Fruit fly (Drosophila melanogaster) whole organism, embryonic: Measurements from ENCODE around the gene CG13075.
A peak's percentile ranks its signal among the peaks of the same experiment; 100 is the strongest.

Experiments
- B-H2 ChIP-seq: fragments of 200-800 bp; sonication (Bioruptor generic); optimal IDR thresholded peaks from 2 replicates; lab custom pipeline; 2018; ENCODE audit warnings: missing biosample characterization, mild to moderate bottlenecking, missing genetic modification characterization
- CG12155 ChIP-seq: fragments of 200-800 bp; sonication (Bioruptor generic); optimal IDR thresholded peaks from 3 replicates; lab custom pipeline; 2016; ENCODE audit warnings: missing biosample characterization, missing genetic modification characterization
- CG1233 ChIP-seq: fragments of 200-800 bp; sonication (Bioruptor generic); optimal IDR thresholded peaks from 4 replicates; lab custom pipeline; 2018; ENCODE audit warnings: missing biosample characterization, mild to moderate bottlenecking, missing genetic modification characterization
- CG12942 ChIP-seq: fragments of 200-800 bp; sonication (Bioruptor generic); optimal IDR thresholded peaks from 3 replicates; lab custom pipeline; 2016; ENCODE audit warnings: missing biosample characterization, missing genetic modification characterization
- CG14860 ChIP-seq: fragments of 200-800 bp; sonication (Bioruptor generic); IDR thresholded peaks from 3 replicates; pipeline ENCODE4 v1.3.6; 2022; ENCODE audit warnings: missing biosample characterization, missing genetic modification characterization; ENCODE audit not compliant: partially characterized antibody
- CG15073 ChIP-seq: fragments of 200-800 bp; sonication (Bioruptor generic); optimal IDR thresholded peaks from 2 replicates; lab custom pipeline; 2016; ENCODE audit warnings: missing biosample characterization, missing genetic modification characterization
- CG17359 ChIP-seq: fragments of 200-800 bp; sonication (Bioruptor generic); optimal IDR thresholded peaks from 3 replicates; lab custom pipeline; 2018; ENCODE audit warnings: missing biosample characterization, mild to moderate bottlenecking, missing genetic modification characterization, moderate library complexity
- CG17912 ChIP-seq: fragments of 200-800 bp; sonication (Bioruptor generic); optimal IDR thresholded peaks from 2 replicates; lab custom pipeline; 2018; ENCODE audit warnings: missing biosample characterization, mild to moderate bottlenecking, missing genetic modification characterization
- CG18011 ChIP-seq: fragments of 200-800 bp; sonication (Bioruptor generic); optimal IDR thresholded peaks from 2 replicates; lab custom pipeline; 2017; ENCODE audit warnings: missing biosample characterization, missing genetic modification characterization, mild to moderate bottlenecking, moderate library complexity, missing genotype
- CG1832 ChIP-seq: fragments of 200-800 bp; sonication (Bioruptor generic); optimal IDR thresholded peaks from 2 replicates; lab custom pipeline; 2017; ENCODE audit warnings: missing biosample characterization, mild to moderate bottlenecking, missing genetic modification characterization, inconsistent platforms
- CG2199 ChIP-seq: fragments of 200-800 bp; sonication (Bioruptor generic); IDR thresholded peaks from 3 replicates; pipeline ENCODE4 v1.3.6; 2022; ENCODE audit warnings: missing biosample characterization, missing genetic modification characterization
- CG30431 ChIP-seq: fragments of 200-800 bp; sonication (Bioruptor generic); optimal IDR thresholded peaks from 2 replicates; lab custom pipeline; 2017; ENCODE audit warnings: missing biosample characterization, missing genetic modification characterization
- CG31224 ChIP-seq: fragments of 200-800 bp; sonication (Bioruptor generic); IDR thresholded peaks from 2 replicates; pipeline ENCODE4 v1.3.6; 2022; ENCODE audit warnings: missing biosample characterization, missing genetic modification characterization
- CG31441 ChIP-seq: fragments of 200-800 bp; sonication (Bioruptor generic); IDR thresholded peaks from 2 replicates; pipeline ENCODE4 v1.3.6; 2022; ENCODE audit warnings: missing biosample characterization, missing genetic modification characterization
- CG34224 ChIP-seq: fragments of 200-800 bp; sonication (Bioruptor generic); IDR thresholded peaks from 3 replicates; pipeline ENCODE4 v1.3.6; 2022; ENCODE audit warnings: missing biosample characterization, missing genetic modification characterization; ENCODE audit not compliant: partially characterized antibody
- CG4854 ChIP-seq: fragments of 200-800 bp; sonication (Bioruptor generic); optimal IDR thresholded peaks from 2 replicates; lab custom pipeline; 2016; ENCODE audit warnings: missing biosample characterization, missing genetic modification characterization, inconsistent platforms
- CG6272 ChIP-seq: fragments of 200-800 bp; sonication (Bioruptor generic); IDR thresholded peaks from 2 replicates; pipeline ENCODE4 v1.3.6; 2022; ENCODE audit warnings: missing biosample characterization, missing genetic modification characterization
- CG7372 ChIP-seq: fragments of 200-800 bp; sonication (Bioruptor generic); IDR thresholded peaks from 2 replicates; pipeline ENCODE4 v1.3.6; 2022; ENCODE audit warnings: missing biosample characterization, missing genetic modification characterization
- CG7556 ChIP-seq: fragments of 200-800 bp; sonication (Bioruptor generic); optimal IDR thresholded peaks from 2 replicates; lab custom pipeline; 2017; ENCODE audit warnings: missing biosample characterization, mild to moderate bottlenecking, missing genetic modification characterization
- CG7839 ChIP-seq: fragments of 200-800 bp; sonication (Bioruptor generic); optimal IDR thresholded peaks from 3 replicates; lab custom pipeline; 2018; ENCODE audit warnings: missing biosample characterization, mild to moderate bottlenecking, missing genetic modification characterization, moderate library complexity
- CG9932 ChIP-seq: fragments of 200-800 bp; sonication (Bioruptor generic); IDR thresholded peaks from 2 replicates; pipeline ENCODE4 v1.3.6; 2022; ENCODE audit warnings: missing biosample characterization, missing genetic modification characterization
- Dip3 ChIP-seq: fragments of 200-800 bp; sonication (Bioruptor generic); optimal IDR thresholded peaks from 3 replicates; lab custom pipeline; 2016; ENCODE audit warnings: missing biosample characterization, missing genetic modification characterization
- Dp ChIP-seq: fragments of 200-800 bp; sonication (Bioruptor generic); optimal IDR thresholded peaks from 2 replicates; lab custom pipeline; 2018; ENCODE audit warnings: missing biosample characterization, mild to moderate bottlenecking, missing genetic modification characterization, moderate library complexity
- Drgx ChIP-seq: fragments of 200-800 bp; sonication (Bioruptor generic); IDR thresholded peaks from 2 replicates; pipeline ENCODE4 v1.3.6; 2022; ENCODE audit warnings: missing biosample characterization, missing genetic modification characterization
- H15 ChIP-seq: fragments of 200-800 bp; sonication (Bioruptor generic); IDR thresholded peaks from 3 replicates; pipeline ENCODE4 v1.3.6; 2022; ENCODE audit warnings: missing biosample characterization, missing genetic modification characterization
- HLHmδ ChIP-seq: fragments of 200-800 bp; sonication (Bioruptor generic); optimal IDR thresholded peaks from 2 replicates; lab custom pipeline; 2018; ENCODE audit warnings: missing biosample characterization, mild to moderate bottlenecking, missing genetic modification characterization, moderate library complexity
- Jarid2 ChIP-seq: fragments of 200-800 bp; sonication (Bioruptor generic); optimal IDR thresholded peaks from 3 replicates; lab custom pipeline; 2017; ENCODE audit warnings: mild to moderate bottlenecking, missing biosample characterization, missing genetic modification reagents, missing genetic modification characterization
- Mes4 ChIP-seq: fragments of 200-800 bp; sonication (Bioruptor generic); optimal IDR thresholded peaks from 2 replicates; lab custom pipeline; 2016; ENCODE audit warnings: missing biosample characterization, missing genetic modification characterization
- Myb ChIP-seq: fragments of 200-800 bp; sonication (Bioruptor generic); optimal IDR thresholded peaks from 2 replicates; lab custom pipeline; 2016; ENCODE audit warnings: missing biosample characterization, missing genetic modification characterization
- NK7.1 ChIP-seq: fragments of 200-800 bp; sonication (Bioruptor generic); optimal IDR thresholded peaks from 3 replicates; lab custom pipeline; 2016; ENCODE audit warnings: missing biosample characterization, missing genetic modification characterization
- Optix ChIP-seq: fragments of 200-800 bp; sonication (Bioruptor generic); IDR thresholded peaks from 3 replicates; pipeline ENCODE4 v1.3.6; 2022; ENCODE audit warnings: missing biosample characterization, missing genetic modification characterization
- Rfx ChIP-seq: fragments of 200-800 bp; sonication (Bioruptor generic); IDR thresholded peaks from 2 replicates; pipeline ENCODE4 v1.3.6; 2022; ENCODE audit warnings: missing biosample characterization, missing genetic modification characterization
- Sry-β ChIP-seq: fragments of 200-800 bp; sonication (Bioruptor generic); optimal IDR thresholded peaks from 2 replicates; lab custom pipeline; 2018; ENCODE audit warnings: missing biosample characterization, mild to moderate bottlenecking, missing genetic modification characterization, moderate library complexity
- TFAM ChIP-seq: fragments of 200-800 bp; sonication (Bioruptor generic); optimal IDR thresholded peaks from 2 replicates; lab custom pipeline; 2017; ENCODE audit warnings: missing biosample characterization, missing genetic modification characterization, inconsistent platforms
- aop ChIP-seq: fragments of 200-800 bp; sonication (Bioruptor generic); IDR thresholded peaks from 2 replicates; pipeline ENCODE4 v1.3.6; 2022; ENCODE audit warnings: missing biosample characterization, missing genetic modification characterization
- ci ChIP-seq: fragments of 200-800 bp; sonication (Bioruptor generic); IDR thresholded peaks from 3 replicates; pipeline ENCODE4 v1.3.6; 2022; ENCODE audit warnings: missing biosample characterization, missing genetic modification characterization
- dpn ChIP-seq, 2 experiments: fragments of 200-800 bp; sonication (Bioruptor generic); optimal IDR thresholded peaks; 3 replicates each; lab custom pipeline; 2016; ENCODE audit warnings: missing biosample characterization in 2 of 2, missing genetic modification characterization in 2 of 2
- hkb ChIP-seq, 2 experiments: fragments of 200-800 bp in 1 of 2; fragments of >200 bp in 1 of 2; sonication (Bioruptor generic) in 1 of 2; IDR thresholded peaks in 1 of 2; optimal IDR thresholded peaks in 1 of 2; 2 replicates each; pipeline versions ENCODE4 v1.3.6 to Lab custom; 2017 to 2022; ENCODE audit warnings: missing biosample characterization in 1 of 2, missing genetic modification characterization in 1 of 2
- inv ChIP-seq: fragments of 200-800 bp; sonication (Bioruptor generic); IDR thresholded peaks from 2 replicates; pipeline ENCODE4 v1.3.6; 2022; ENCODE audit warnings: missing biosample characterization, missing genetic modification characterization; ENCODE audit not compliant: partially characterized antibody
- kah ChIP-seq: fragments of 200-800 bp; sonication (Bioruptor generic); optimal IDR thresholded peaks from 2 replicates; lab custom pipeline; 2018; ENCODE audit warnings: missing biosample characterization, mild to moderate bottlenecking, missing genetic modification characterization
- lov ChIP-seq, 2 experiments: fragments of 200-800 bp in 1 of 2; fragments of >200 bp in 1 of 2; sonication (Bioruptor generic) in 1 of 2; IDR thresholded peaks in 1 of 2; optimal IDR thresholded peaks in 1 of 2; 2 replicates in 1 of 2; 3 replicates in 1 of 2; pipeline versions ENCODE4 v1.3.6 to Lab custom; 2017 to 2022; ENCODE audit warnings: missing biosample characterization in 1 of 2, missing genetic modification characterization in 1 of 2
- pnt ChIP-seq: fragments of 200-800 bp; sonication (Bioruptor generic); optimal IDR thresholded peaks from 3 replicates; lab custom pipeline; 2016; ENCODE audit warnings: missing biosample characterization, missing genetic modification characterization
- rib ChIP-seq: fragments of 200-800 bp; sonication (Bioruptor generic); IDR thresholded peaks from 2 replicates; pipeline ENCODE4 v1.3.6; 2022; ENCODE audit warnings: missing biosample characterization, missing genetic modification characterization
- run ChIP-seq: fragments of 200-800 bp; sonication (Bioruptor generic); optimal IDR thresholded peaks from 3 replicates; lab custom pipeline; 2018; ENCODE audit warnings: missing biosample characterization, mild to moderate bottlenecking, missing genetic modification characterization
- sens ChIP-seq: fragments of 200-800 bp; sonication (Bioruptor generic); peaks from one replicate; lab custom pipeline; 2016; ENCODE audit warnings: missing biosample characterization, missing genetic modification characterization
- sob ChIP-seq: fragments of 200-800 bp; sonication (Bioruptor generic); IDR thresholded peaks from 2 replicates; pipeline ENCODE4 v1.3.6; 2022; ENCODE audit warnings: missing biosample characterization, missing genetic modification characterization
- sug ChIP-seq: fragments of 200-800 bp; optimal IDR thresholded peaks from 2 replicates; lab custom pipeline; 2019; ENCODE audit warnings: missing biosample characterization, mild to moderate bottlenecking, missing genetic modification characterization, moderate library complexity
- tgo ChIP-seq: fragments of 200-800 bp; sonication (Bioruptor generic); IDR thresholded peaks from 3 replicates; pipeline ENCODE4 v1.3.6; 2022; ENCODE audit warnings: missing biosample characterization, missing genetic modification characterization
- tin ChIP-seq: fragments of 200-800 bp; sonication (Bioruptor generic); optimal IDR thresholded peaks from 3 replicates; lab custom pipeline; 2016; ENCODE audit warnings: missing biosample characterization, missing genetic modification characterization
- wor ChIP-seq: fragments of 200-800 bp; sonication (Bioruptor generic); IDR thresholded peaks from 2 replicates; pipeline ENCODE4 v1.3.6; 2022; ENCODE audit warnings: missing biosample characterization, missing genetic modification characterization

Gene CG13075

dm6 chr3L:16054095-16054494 lies 29.7 kb upstream of the CG13075 start (continued):
- TF ChIP-seq dpn (GFP tag; optimal IDR thresholded peaks at IDR 0.05; lab: Kevin White, UChicago) (peak in 1 of 2 experiments; percentile 38), CG7372 (GFP tag; lab: Robert Waterston, UW) (no peak), HLHmδ (GFP tag; lab: Kevin White, UChicago) (no peak), CG6272 (no peak), ci (GFP tag; lab: Robert Waterston, UW) (0 out of 3 replicates have a peak, but pooled peaks have one; percentile 53), B-H2 (GFP tag; lab: Kevin White, UChicago) (no peak), CG31224 (GFP tag; lab: Robert Waterston, UW) (0 out of 2 replicates have a peak, but pooled peaks have one; percentile 11), CG17359 (peak; percentile 24), CG12942 (GFP tag; lab: Kevin White, UChicago) (no peak), Mes4 (GFP tag; lab: Kevin White, UChicago) (no peak), run (peak; percentile 12), Drgx (GFP tag; lab: Robert Waterston, UW) (peak; percentile 45; the same call in 1 of the 2 replicates), sens (peak; percentile 75), CG18011 (GFP tag; lab: Kevin White, UChicago) (no peak), CG2199 (no peak), NK7.1 (GFP tag; lab: Kevin White, UChicago) (no peak), sob (GFP tag; lab: Robert Waterston, UW) (no peak), Dp (GFP tag; lab: Kevin White, UChicago) (no peak), rib (no peak), lov (optimal IDR thresholded peaks at IDR 0.05; lab: Kevin White, UChicago) (no peak), lov (GFP tag; IDR thresholded peaks at IDR 0.05; lab: Robert Waterston, UW) (no peak), aop (no peak), CG17912 (no peak), CG34224 (GFP tag; lab: Robert Waterston, UW) (no peak), CG14860 (GFP tag; lab: Robert Waterston, UW) (no peak), Rfx (GFP tag; lab: Robert Waterston, UW) (peak; percentile 31; the same call in 1 of the 2 replicates), wor (GFP tag; lab: Robert Waterston, UW) (0 out of 2 replicates have a peak, but pooled peaks have one; percentile 19), CG7556 (peak; percentile 67), CG1233 (GFP tag; lab: Kevin White, UChicago) (no peak), inv (GFP tag; lab: Robert Waterston, UW) (no peak), Dip3 (GFP tag; lab: Kevin White, UChicago) (no peak), TFAM (GFP tag; lab: Kevin White, UChicago) (no peak), CG31441 (GFP tag; lab: Robert Waterston, UW) (peak; percentile 75), kah (GFP tag; lab: Kevin White, UChicago) (peak; percentile 9), CG30431 (no peak), tin (GFP tag; lab: Kevin White, UChicago) (peak; percentile 30), tgo (GFP tag; lab: Robert Waterston, UW) (peak; percentile 32; the same call in 1 of the 3 replicates), pnt (GFP tag; lab: Kevin White, UChicago) (no peak), CG4854 (GFP tag; lab: Kevin White, UChicago) (no peak), Sry-β (GFP tag; lab: Kevin White, UChicago) (no peak), sug (tag; lab: Kevin White, UChicago) (peak; percentile 6), CG15073 (GFP tag; lab: Kevin White, UChicago) (no peak), Optix (0 out of 3 replicates have a peak, but pooled peaks have one; percentile 18), hkb (optimal IDR thresholded peaks at IDR 0.05; lab: Kevin White, UChicago) (no peak), hkb (GFP tag; IDR thresholded peaks at IDR 0.05; lab: Robert Waterston, UW) (peak; percentile 61), CG1832 (GFP tag; lab: Kevin White, UChicago) (no peak), H15 (GFP tag; lab: Robert Waterston, UW) (no peak), Jarid2 (GFP tag; lab: Kevin White, UChicago) (no peak), CG9932 (no peak), CG12155 (no peak), CG7839 (tag; lab: Kevin White, UChicago) (peak; percentile 65), Myb (GFP tag; lab: Kevin White, UChicago) (no peak)
